Fruit fly (Drosophila melanogaster): ENCODE measurements around the gene CG13670.

- TF ChIP-seq CG8159 (tag; optimal IDR thresholded peaks at IDR 0.05): peak; percentile 52
- TF ChIP-seq rn (GFP tag; IDR thresholded peaks at IDR 0.05): 0 out of 2 replicates have a peak, but pooled peaks have one; percentile 26
Measured at dm6 chr3L:8360063-8360642, 39.6 kb downstream of the CG13670 start.

Data from whole organism, pupa.